Fruit fly (Drosophila melanogaster): ENCODE measurements around the gene CG4849.

Gene CG4849

DNA sequence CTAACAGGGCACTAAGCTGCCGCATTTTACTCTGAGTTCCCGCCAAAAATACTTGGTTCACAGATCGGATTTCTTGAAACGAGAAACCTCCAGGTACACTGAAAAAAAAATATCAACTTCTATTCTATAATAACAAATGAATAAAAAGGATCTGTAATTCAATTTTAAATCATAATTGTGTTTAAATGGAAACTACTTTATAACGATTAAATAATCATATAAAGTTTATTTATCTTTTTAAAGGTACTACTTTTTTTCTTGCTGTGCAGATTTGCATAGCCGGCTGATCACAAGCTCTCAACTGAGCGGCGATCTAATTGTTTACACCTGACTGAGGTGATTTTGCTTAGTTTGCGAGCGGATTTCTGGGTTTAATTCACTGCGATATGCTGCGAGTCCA is 24.1 kb downstream of the CG4849 start (continued):
- TF ChIP-seq H15 (GFP tag; IDR thresholded peaks at IDR 0.05), result peak; percentile 46; the same call in 1 of the 3 replicates
- TF ChIP-seq CG15073 (GFP tag; optimal IDR thresholded peaks at IDR 0.05), result no peak
- TF ChIP-seq ro (GFP tag; IDR thresholded peaks at IDR 0.05), result no peak
- peak; percentile 51 for TF ChIP-seq CG4424 (GFP tag; optimal IDR thresholded peaks at IDR 0.05)
- TF ChIP-seq CG12236 (GFP tag; optimal IDR thresholded peaks at IDR 0.05), result no peak
- TF ChIP-seq so (GFP tag; IDR thresholded peaks at IDR 0.05), result peak; percentile 69; the same call in 2 of the 3 replicates
- no peak for TF ChIP-seq CG11398 (GFP tag; optimal IDR thresholded peaks at IDR 0.05)
- no peak for TF ChIP-seq CG12071 (GFP tag; optimal IDR thresholded peaks at IDR 0.05)
- no peak for TF ChIP-seq cg (GFP tag; optimal IDR thresholded peaks at IDR 0.05)
- no peak for TF ChIP-seq CG14965 (GFP tag; optimal IDR thresholded peaks at IDR 0.05; ENCODE audit: borderline replicate concordance)
- no peak for TF ChIP-seq CG30431 (GFP tag; optimal IDR thresholded peaks at IDR 0.05)
- TF ChIP-seq NFAT (GFP tag; IDR thresholded peaks at IDR 0.05), result peak; percentile 30; the same call in 1 of the 2 replicates
- no peak for TF ChIP-seq NC2β (GFP tag; optimal IDR thresholded peaks at IDR 0.05)
- TF ChIP-seq shn (GFP tag; optimal IDR thresholded peaks at IDR 0.05), result no peak
- peak; percentile 62 for TF ChIP-seq lilli (GFP tag; optimal IDR thresholded peaks at IDR 0.05)
- peak; percentile 46 for TF ChIP-seq CG4820 (GFP tag; optimal IDR thresholded peaks at IDR 0.05)
- TF ChIP-seq dysf (GFP tag; IDR thresholded peaks at IDR 0.05), result peak; percentile 81; the same call in 2 of the 3 replicates
- TF ChIP-seq CG2712 (tag; optimal IDR thresholded peaks at IDR 0.05), result peak; percentile 71
- TF ChIP-seq CG15011 (GFP tag; optimal IDR thresholded peaks at IDR 0.05), result peak; percentile 36
- TF ChIP-seq btn (GFP tag; optimal IDR thresholded peaks at IDR 0.05), result no peak
- TF ChIP-seq CG7987 (GFP tag; optimal IDR thresholded peaks at IDR 0.05), result no peak
- no peak for TF ChIP-seq CG10959 (GFP tag; IDR thresholded peaks at IDR 0.05)
- no peak for TF ChIP-seq grn (GFP tag; optimal IDR thresholded peaks at IDR 0.05)
- TF ChIP-seq sc (optimal IDR thresholded peaks at IDR 0.05), result no peak
- TF ChIP-seq sc (GFP tag; optimal IDR thresholded peaks at IDR 0.05), result no peak
- peak; percentile 73 for TF ChIP-seq CG2120 (GFP tag; optimal IDR thresholded peaks at IDR 0.05)
- no peak for TF ChIP-seq psq (GFP tag; optimal IDR thresholded peaks at IDR 0.05)
- TF ChIP-seq pfk (GFP tag; optimal IDR thresholded peaks at IDR 0.05), result no peak
- no peak for TF ChIP-seq CG10543 (GFP tag; optimal IDR thresholded peaks at IDR 0.05)
- TF ChIP-seq bab2 (GFP tag; optimal IDR thresholded peaks at IDR 0.05), result peak; percentile 19
- TF ChIP-seq klu (GFP tag; IDR thresholded peaks at IDR 0.05), result peak; percentile 69
- TF ChIP-seq Drgx (GFP tag; IDR thresholded peaks at IDR 0.05), result peak; percentile 57
- 0 out of 3 replicates have a peak, but pooled peaks have one; percentile 6 for TF ChIP-seq C15 (GFP tag; IDR thresholded peaks at IDR 0.05)
- peak; percentile 6 for TF ChIP-seq Mad (GFP tag; optimal IDR thresholded peaks at IDR 0.05)
- TF ChIP-seq CG12744 (GFP tag; optimal IDR thresholded peaks at IDR 0.05), result no peak
- TF ChIP-seq eve (GFP tag; optimal IDR thresholded peaks at IDR 0.05), result peak in 1 of 2 experiments; percentile 76
- TF ChIP-seq lola (GFP tag; optimal IDR thresholded peaks at IDR 0.05), result peak in 1 of 3 experiments; percentile 50
- no peak for TF ChIP-seq CG6854 (GFP tag; optimal IDR thresholded peaks at IDR 0.05)
- TF ChIP-seq CG17829 (tag; optimal IDR thresholded peaks at IDR 0.05), result peak; percentile 68
- TF ChIP-seq CG1832 (GFP tag; optimal IDR thresholded peaks at IDR 0.05), result no peak
- peak; percentile 35; the same call in 1 of the 3 replicates for TF ChIP-seq Mrtf (GFP tag; IDR thresholded peaks at IDR 0.05)
- TF ChIP-seq CG16863 (GFP tag; optimal IDR thresholded peaks at IDR 0.05), result no peak
- TF ChIP-seq peb (GFP tag; IDR thresholded peaks at IDR 0.05), result 0 out of 2 replicates have a peak, but pooled peaks have one; percentile 33
- peak; percentile 7; the same call in 1 of the 2 replicates for TF ChIP-seq Ravus (GFP tag; IDR thresholded peaks at IDR 0.05)
- no peak for TF ChIP-seq CG12769 (tag; optimal IDR thresholded peaks at IDR 0.05)
